Fruit fly (Drosophila melanogaster) Kc167 (cell line): ENCODE results near the gene Vlet.

Experiments
- Myc ChIP-seq: fragments of >200 bp; optimal IDR thresholded peaks from 2 replicates; lab custom pipeline; 2017; ENCODE audit warnings: missing external identifiers
- Sin3A ChIP-seq: fragments of >200 bp; optimal IDR thresholded peaks from 2 replicates; lab custom pipeline; 2018; ENCODE audit warnings: missing external identifiers
- h ChIP-seq: fragments of >200 bp; optimal IDR thresholded peaks from 3 replicates; lab custom pipeline; 2018; ENCODE audit warnings: missing external identifiers
- insv ChIP-seq: fragments of >200 bp; optimal IDR thresholded peaks from 3 replicates; lab custom pipeline; 2018; ENCODE audit warnings: missing external identifiers
- psq ChIP-seq: fragments of >200 bp; optimal IDR thresholded peaks from 2 replicates; lab custom pipeline; 2017; ENCODE audit warnings: missing external identifiers
- ttk ChIP-seq: sonication (Bioruptor generic); optimal IDR thresholded peaks from 2 replicates; lab custom pipeline; 2017; ENCODE audit warnings: missing external identifiers

Gene Vlet

dm6 chrX:11678539-11679040 is at the start of gene Vlet, which contains the start of gene bif:
Gene Vlet, minus strand, starts transcription at chrX:11678589.
Gene bif, plus strand, starts transcription at chrX:11678970.
- TF ChIP-seq h (no peak), Sin3A (lab: Kevin White, UChicago) (no peak), ttk (lab: Kevin White, UChicago) (no peak), insv (lab: Kevin White, UChicago) (no peak), psq (lab: Kevin White, UChicago) (no peak), Myc (lab: Kevin White, UChicago) (no peak)

dm6 chrX:11723946-11724345 is 45.6 kb upstream of the Vlet start, which contains the start of gene CG15221:
Gene CG15221, plus strand, starts transcription at chrX:11724246.
- TF ChIP-seq Myc (lab: Kevin White, UChicago) (no peak), psq (lab: Kevin White, UChicago) (no peak), ttk (lab: Kevin White, UChicago) (no peak), insv (lab: Kevin White, UChicago) (no peak), h (no peak), Sin3A (lab: Kevin White, UChicago) (no peak)

- TF ChIP-seq Sin3A (lab: Kevin White, UChicago) (no peak), ttk (lab: Kevin White, UChicago) (no peak), insv (lab: Kevin White, UChicago) (no peak), h (no peak), Myc (lab: Kevin White, UChicago) (no peak), psq (lab: Kevin White, UChicago) (no peak)
Observed at dm6 chrX:11720138-11720537, 41.7 kb upstream of the Vlet start, which contains the start of gene Tango10. Gene Tango10, plus strand, starts transcription at chrX:11720245.

- TF ChIP-seq ttk (lab: Kevin White, UChicago) = no peak
- no peak for TF ChIP-seq Sin3A (lab: Kevin White, UChicago)
- no peak for TF ChIP-seq h
- TF ChIP-seq Myc (lab: Kevin White, UChicago) = no peak
- TF ChIP-seq insv (lab: Kevin White, UChicago) = no peak
- TF ChIP-seq psq (lab: Kevin White, UChicago) = no peak
Observed at dm6 chrX:11717892-11718291, 39.5 kb upstream of the Vlet start.

- no peak for TF ChIP-seq ttk (lab: Kevin White, UChicago)
- no peak for TF ChIP-seq h
- no peak for TF ChIP-seq Myc (lab: Kevin White, UChicago)
- no peak for TF ChIP-seq psq (lab: Kevin White, UChicago)
- no peak for TF ChIP-seq Sin3A (lab: Kevin White, UChicago)
- TF ChIP-seq insv (lab: Kevin White, UChicago) = no peak
Observed at dm6 chrX:11716731-11717326, 38.4 kb upstream of the Vlet start, which contains the start of gene prtp. Gene prtp, plus strand, starts transcription at chrX:11716756.

- TF ChIP-seq insv (lab: Kevin White, UChicago) = no peak
- TF ChIP-seq psq (lab: Kevin White, UChicago) = peak; percentile 69
Observed at dm6 chrX:11715937-11716730, 37.7 kb upstream of the Vlet start.

- TF ChIP-seq Sin3A (lab: Kevin White, UChicago) (no peak), insv (lab: Kevin White, UChicago) (no peak), psq (lab: Kevin White, UChicago) (no peak), h (no peak), Myc (lab: Kevin White, UChicago) (no peak), ttk (lab: Kevin White, UChicago) (no peak)
Observed at dm6 chrX:11715263-11715659, 36.9 kb upstream of the Vlet start, which contains the start of gene Amun. Gene Amun, minus strand, starts transcription at chrX:11715565.

dm6 chrX:11714529-11715262 is 36.3 kb upstream of the Vlet start:
- TF ChIP-seq ttk (lab: Kevin White, UChicago) = no peak
- TF ChIP-seq Sin3A (lab: Kevin White, UChicago) = no peak
- no peak for TF ChIP-seq Myc (lab: Kevin White, UChicago)
- TF ChIP-seq h = no peak
- no peak for TF ChIP-seq insv (lab: Kevin White, UChicago)
- TF ChIP-seq psq (lab: Kevin White, UChicago) = peak; percentile 63

dm6 chrX:11713808-11714528 is 35.6 kb upstream of the Vlet start:
- no peak for TF ChIP-seq ttk (lab: Kevin White, UChicago)
- TF ChIP-seq h = no peak
- TF ChIP-seq psq (lab: Kevin White, UChicago) = peak; percentile 36

- TF ChIP-seq insv (lab: Kevin White, UChicago) (no peak), Myc (lab: Kevin White, UChicago) (no peak)
Observed at dm6 chrX:11709799-11710720, 31.7 kb upstream of the Vlet start, which contains the start of gene FucT6. Gene FucT6, minus strand, starts transcription at chrX:11709951.
